Fruit fly (Drosophila melanogaster): ENCODE data around the gene Arl4.
A peak's percentile ranks its signal among the peaks of the same experiment; 100 is the strongest.

The Arl4 gene

DNA sequence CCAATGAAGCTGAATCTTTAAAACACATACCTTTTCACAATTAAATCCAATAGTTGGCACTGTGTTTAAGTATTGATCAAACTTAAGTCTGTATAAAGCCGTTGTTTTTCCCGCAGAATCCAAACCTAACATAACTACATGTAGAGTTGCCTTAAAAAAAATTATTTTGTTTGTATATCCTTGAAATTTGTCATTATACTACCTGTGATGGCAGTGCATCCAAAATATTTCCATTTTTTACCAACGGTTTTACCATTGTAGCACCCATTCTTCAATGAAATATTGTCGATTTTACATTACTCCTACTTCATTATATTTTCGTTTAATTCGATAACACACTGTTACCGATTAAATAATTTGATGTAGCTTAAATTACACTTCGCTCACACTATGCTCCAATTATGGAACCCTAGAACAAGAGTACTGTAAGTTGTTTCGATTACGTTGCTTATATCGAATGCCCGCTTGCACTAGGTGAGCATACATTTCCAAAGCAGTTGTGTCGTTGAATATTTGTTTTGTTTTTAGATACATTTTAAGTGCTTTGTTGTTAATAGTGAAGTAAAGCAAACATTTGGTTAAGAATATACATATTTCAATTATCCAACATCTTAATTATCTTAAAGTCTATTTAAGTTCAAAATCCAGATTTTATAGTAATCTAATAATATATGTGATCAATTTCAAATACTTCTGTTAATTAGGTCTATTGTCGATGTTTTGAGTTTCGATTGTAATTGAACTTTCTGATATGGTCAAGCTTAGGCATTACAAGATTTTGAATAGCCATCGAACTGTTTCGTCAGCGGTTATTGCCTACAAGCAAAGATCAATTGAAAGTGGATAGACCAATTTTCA lies at the start of gene Arl4:
TSS of gene Arl4 (minus strand) at position 328 of the 858 bp plus-strand sequence.
- no peak for TF ChIP-seq psq (optimal IDR thresholded peaks at IDR 0.05)
- TF ChIP-seq h (optimal IDR thresholded peaks at IDR 0.05): no peak

DNA sequence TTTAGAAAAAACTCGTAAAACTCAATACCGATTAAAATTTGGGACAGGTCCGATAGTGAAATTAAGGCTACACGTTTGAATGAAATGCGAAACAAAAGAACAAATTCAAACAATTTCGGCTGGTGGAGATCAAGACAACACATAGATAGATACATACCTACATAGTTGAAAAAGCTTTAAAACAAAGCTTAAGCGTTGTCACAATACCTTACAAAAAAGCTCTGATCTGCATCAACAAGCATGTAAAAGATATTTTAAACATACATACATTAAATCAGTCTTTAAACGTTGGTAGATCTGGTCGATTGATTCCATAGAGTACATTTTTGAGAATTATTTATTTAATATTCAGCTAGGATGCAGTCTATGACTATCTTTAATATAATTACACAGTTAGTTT lies 48.5 kb upstream of the Arl4 start, which contains the start of the genes CG31999 and yellow-h:
TSS of gene CG31999 (minus strand) at position 101 of the 400 bp plus-strand sequence.
TSS of gene yellow-h (plus strand) at position 275 of the 400 bp plus-strand sequence.
- TF ChIP-seq Sin3A (optimal IDR thresholded peaks at IDR 0.05) (no peak), psq (optimal IDR thresholded peaks at IDR 0.05) (no peak), Myc (optimal IDR thresholded peaks at IDR 0.05) (no peak), ttk (optimal IDR thresholded peaks at IDR 0.05) (no peak), h (optimal IDR thresholded peaks at IDR 0.05) (no peak), insv (optimal IDR thresholded peaks at IDR 0.05) (no peak)

DNA sequence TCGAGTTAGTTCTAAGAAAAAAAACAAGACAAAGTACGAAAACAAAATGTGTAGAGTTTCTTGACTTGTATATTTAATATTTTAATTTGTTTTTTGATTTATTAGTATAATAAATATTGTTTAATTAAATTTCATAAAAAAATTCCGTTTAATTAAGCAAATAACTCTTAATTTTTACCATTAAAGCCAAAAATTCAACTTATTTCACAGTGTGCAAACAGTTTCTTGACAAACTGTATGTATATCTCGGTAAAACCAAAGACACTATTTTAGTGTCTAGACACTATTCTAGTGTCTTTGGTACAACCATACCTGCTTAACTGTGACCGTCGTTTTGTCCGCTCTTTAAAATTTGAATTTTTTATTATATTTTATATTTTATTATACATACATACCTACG lies 47.6 kb upstream of the Arl4 start:
- TF ChIP-seq ttk (optimal IDR thresholded peaks at IDR 0.05) (no peak), Sin3A (optimal IDR thresholded peaks at IDR 0.05) (no peak), h (optimal IDR thresholded peaks at IDR 0.05) (no peak), insv (optimal IDR thresholded peaks at IDR 0.05) (no peak), psq (optimal IDR thresholded peaks at IDR 0.05) (no peak), Myc (optimal IDR thresholded peaks at IDR 0.05) (no peak)

DNA sequence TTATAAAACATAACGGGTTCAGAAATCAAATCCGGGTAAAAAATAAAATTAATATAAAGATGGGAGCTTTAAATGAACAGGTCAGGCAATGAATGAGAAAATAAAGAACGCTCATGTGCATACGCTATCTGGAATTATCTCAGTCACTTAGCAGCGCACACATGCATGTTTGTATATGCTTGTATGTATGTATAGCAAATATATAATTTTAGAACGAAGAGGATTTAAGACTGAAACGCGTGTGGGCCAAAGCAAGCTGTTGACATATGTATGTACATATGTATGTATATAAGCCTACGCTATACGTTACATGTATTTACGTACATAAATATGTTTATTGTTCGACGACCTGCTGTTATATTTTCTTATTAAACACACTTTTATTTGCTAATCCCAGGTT lies 46.6 kb upstream of the Arl4 start:
- TF ChIP-seq Myc (optimal IDR thresholded peaks at IDR 0.05) (no peak), Sin3A (optimal IDR thresholded peaks at IDR 0.05) (no peak), h (optimal IDR thresholded peaks at IDR 0.05) (no peak), ttk (optimal IDR thresholded peaks at IDR 0.05) (no peak), insv (optimal IDR thresholded peaks at IDR 0.05) (no peak), psq (optimal IDR thresholded peaks at IDR 0.05) (no peak)

DNA sequence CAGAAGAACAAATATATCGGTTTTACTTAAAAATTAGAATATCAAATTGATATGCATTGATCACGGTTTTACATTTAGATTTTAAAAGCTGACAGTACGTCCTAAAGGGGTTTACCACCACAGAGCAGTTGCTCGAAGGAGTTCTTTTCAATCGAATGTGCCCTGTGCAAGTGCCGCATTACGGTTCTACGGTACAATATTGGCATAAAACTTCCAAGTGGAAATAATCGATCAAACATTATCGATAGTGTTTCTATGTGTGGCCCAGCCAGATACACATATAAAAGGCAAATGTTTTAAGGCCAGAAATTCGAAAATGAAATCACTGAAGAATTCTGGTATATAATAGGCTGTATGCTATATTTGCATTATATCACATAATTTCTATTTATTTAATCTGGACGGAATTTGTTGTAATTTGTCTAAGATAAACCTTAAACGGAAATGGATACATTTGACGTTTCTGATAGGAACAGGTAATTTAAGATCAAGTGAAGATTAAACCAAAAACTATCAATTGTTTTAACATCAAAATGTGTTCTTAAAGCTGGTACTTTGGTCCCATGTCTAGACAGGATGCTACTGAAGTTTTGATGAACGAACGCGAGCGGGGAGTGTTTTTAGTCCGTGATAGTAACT lies 30.9 kb upstream of the Arl4 start, which contains the start of gene Crk:
TSS of gene Crk (plus strand) at position 214 of the 639 bp plus-strand sequence.
- TF ChIP-seq insv (optimal IDR thresholded peaks at IDR 0.05) (no peak), Myc (optimal IDR thresholded peaks at IDR 0.05) (no peak), Sin3A (optimal IDR thresholded peaks at IDR 0.05) (no peak), h (optimal IDR thresholded peaks at IDR 0.05) (no peak), psq (optimal IDR thresholded peaks at IDR 0.05) (no peak), ttk (optimal IDR thresholded peaks at IDR 0.05) (no peak)

DNA sequence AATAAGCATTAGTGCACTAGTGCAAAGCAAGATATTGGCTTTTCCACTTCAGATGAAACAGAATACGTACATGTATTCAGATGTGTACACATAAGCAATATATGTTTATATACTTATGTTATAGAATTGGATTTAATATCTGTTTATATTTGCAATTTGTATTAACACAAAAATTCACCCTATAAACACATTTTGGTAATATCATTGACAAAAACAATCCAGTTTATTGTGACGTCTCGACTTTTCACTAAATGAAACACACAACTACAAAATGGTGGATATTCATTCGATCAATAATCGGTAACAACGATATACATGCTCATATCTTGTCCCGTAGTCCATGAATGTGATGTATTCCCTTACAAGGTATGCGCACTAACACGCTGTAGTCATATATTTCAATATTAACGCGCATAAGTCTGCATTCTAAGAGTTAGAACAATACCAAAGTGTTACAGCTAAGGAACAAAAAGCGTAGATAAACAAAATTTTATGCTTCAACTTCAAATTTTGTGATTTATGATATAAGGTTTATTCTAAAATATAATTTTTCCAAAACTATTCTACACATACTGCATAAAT lies 26.6 kb upstream of the Arl4 start, which contains the start of gene CG31998:
TSS of gene CG31998 (minus strand) at position 275 of the 582 bp plus-strand sequence.
- TF ChIP-seq ttk (optimal IDR thresholded peaks at IDR 0.05) (no peak), psq (optimal IDR thresholded peaks at IDR 0.05) (no peak), Myc (optimal IDR thresholded peaks at IDR 0.05) (no peak), h (optimal IDR thresholded peaks at IDR 0.05) (no peak), Sin3A (optimal IDR thresholded peaks at IDR 0.05) (no peak), insv (optimal IDR thresholded peaks at IDR 0.05) (no peak)

DNA sequence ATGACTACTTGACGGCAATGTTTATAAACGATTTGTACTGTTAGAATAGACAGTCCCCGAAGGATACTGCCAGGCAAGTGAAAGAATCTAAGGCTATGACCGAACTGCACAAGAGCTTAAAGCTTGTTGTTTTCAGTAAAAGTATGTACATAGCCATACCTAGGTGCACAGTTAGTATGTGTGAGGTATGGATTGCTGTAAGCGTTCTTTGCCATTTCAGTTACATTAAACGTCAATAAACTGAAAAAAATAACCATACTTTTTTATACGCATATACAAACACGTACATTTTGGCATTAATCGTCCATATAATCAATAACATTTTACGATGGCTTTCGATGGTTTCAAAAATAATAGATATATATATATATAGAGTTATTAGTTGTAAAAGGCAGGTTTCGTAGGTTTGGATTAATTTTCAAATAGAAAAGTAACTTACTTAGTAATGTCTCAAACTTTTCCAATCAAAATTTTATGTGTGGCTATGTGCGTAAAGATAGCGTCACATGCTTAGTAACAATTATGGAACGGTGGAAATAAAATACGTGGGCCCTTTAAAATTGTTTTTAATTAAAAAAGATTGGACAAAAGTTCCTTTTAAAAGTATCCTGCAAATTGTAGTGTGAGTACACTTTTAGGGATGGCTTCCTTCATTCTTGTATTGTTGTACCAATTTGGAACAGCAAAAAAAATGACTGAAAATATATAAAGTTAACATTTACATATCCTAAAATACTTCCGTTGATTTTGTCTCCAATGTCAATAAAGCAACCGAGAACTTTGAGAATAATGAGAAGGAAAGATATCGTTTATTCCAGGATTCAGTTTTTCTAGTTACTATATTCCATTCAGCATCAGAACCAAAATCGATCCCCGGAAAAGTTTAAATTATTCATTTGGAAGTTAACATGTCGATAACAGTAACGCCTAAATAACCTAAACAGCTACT lies 14.5 kb upstream of the Arl4 start, which contains the start of gene Abcd1:
TSS of gene Abcd1 (minus strand) at position 444 of the 949 bp plus-strand sequence.
- no peak for TF ChIP-seq insv (optimal IDR thresholded peaks at IDR 0.05)
- no peak for TF ChIP-seq psq (optimal IDR thresholded peaks at IDR 0.05)
- peak; percentile 40 for TF ChIP-seq h (optimal IDR thresholded peaks at IDR 0.05)
- TF ChIP-seq Sin3A (optimal IDR thresholded peaks at IDR 0.05): no peak
- TF ChIP-seq ttk (optimal IDR thresholded peaks at IDR 0.05): no peak
- TF ChIP-seq Myc (optimal IDR thresholded peaks at IDR 0.05): no peak

DNA sequence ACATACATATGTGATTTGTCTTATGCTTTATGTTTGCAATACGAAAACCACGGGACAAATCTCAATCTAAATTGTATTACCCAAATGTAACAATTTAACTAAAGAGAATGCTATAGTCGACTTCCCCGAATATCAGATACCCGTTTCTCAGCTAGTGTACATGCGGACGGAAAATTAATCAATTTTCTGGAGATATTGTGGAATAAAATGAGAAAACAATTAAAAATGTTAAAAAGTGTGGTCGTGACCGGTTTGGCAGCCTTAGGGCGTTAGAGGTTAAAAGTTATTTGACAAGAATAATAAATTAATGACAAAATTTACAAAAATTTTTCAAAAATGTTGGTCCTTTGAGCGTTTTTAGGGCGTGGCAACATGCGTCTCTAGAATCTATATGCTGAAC lies 13.4 kb upstream of the Arl4 start:
- TF ChIP-seq h (optimal IDR thresholded peaks at IDR 0.05): no peak
- TF ChIP-seq insv (optimal IDR thresholded peaks at IDR 0.05): no peak
- TF ChIP-seq Sin3A (optimal IDR thresholded peaks at IDR 0.05): no peak

DNA sequence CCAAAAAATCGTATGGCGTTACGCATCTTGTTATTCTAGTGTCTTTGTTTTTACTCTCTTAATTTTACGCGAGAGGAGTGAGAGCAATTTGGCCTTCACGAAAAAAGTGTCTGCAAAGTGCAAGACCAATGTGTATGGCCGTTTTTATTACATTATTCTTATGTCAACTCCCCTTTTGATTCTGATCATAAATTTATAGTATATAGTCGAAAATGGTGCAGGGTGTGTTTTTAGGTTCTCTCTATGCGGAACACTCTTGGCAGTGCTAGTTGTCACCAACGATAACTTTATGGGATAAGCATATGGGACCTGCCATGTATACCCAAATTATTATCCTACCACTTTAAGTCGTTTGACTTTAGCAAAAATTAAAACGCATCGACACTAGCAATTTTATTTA lies 4.5 kb upstream of the Arl4 start:
- TF ChIP-seq h (optimal IDR thresholded peaks at IDR 0.05) (no peak), insv (optimal IDR thresholded peaks at IDR 0.05) (no peak), Sin3A (optimal IDR thresholded peaks at IDR 0.05) (no peak), Myc (optimal IDR thresholded peaks at IDR 0.05) (no peak), ttk (optimal IDR thresholded peaks at IDR 0.05) (no peak), psq (optimal IDR thresholded peaks at IDR 0.05) (no peak)

DNA sequence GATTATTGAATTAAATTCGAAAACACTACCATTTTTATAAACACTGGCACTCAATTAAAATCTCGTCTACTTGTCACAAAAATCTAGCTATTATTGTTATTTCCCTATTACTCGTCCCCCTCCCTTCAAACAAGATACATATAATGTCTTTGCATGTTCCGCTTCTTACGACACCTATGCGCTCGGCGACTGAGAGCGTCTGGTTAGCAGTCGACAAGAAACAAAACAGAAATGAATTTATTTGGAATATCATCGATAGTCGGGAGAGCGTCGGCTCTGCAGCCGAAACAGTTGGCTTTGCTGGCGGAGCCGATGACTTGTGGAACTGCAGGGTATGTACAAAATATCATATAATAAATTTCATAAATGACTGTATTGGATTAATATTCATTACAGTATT lies 2.5 kb upstream of the Arl4 start:
- no peak for TF ChIP-seq h (optimal IDR thresholded peaks at IDR 0.05)
- TF ChIP-seq psq (optimal IDR thresholded peaks at IDR 0.05): no peak
- TF ChIP-seq Sin3A (optimal IDR thresholded peaks at IDR 0.05): no peak
- TF ChIP-seq Myc (optimal IDR thresholded peaks at IDR 0.05): no peak
- no peak for TF ChIP-seq ttk (optimal IDR thresholded peaks at IDR 0.05)
- TF ChIP-seq insv (optimal IDR thresholded peaks at IDR 0.05): no peak

DNA sequence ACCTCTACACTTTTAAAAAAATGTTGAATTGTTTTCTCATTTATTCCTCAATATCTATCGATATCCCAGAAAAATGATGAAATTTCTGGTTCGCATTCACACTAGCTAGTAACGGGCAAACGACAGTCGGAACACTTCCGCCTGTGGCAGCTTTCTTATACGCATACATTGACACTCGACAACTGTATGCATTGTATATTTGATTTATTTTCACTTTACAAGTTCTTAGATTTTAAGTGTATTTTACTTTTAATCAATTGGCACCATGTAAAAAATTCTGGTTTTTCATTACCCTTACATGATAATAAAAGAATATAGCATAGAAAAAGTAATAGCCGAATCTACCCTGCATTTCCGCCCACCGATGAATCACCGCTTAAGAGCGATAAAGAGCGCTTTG lies 1.6 kb upstream of the Arl4 start:
- TF ChIP-seq Sin3A (optimal IDR thresholded peaks at IDR 0.05) (no peak), Myc (optimal IDR thresholded peaks at IDR 0.05) (no peak), h (optimal IDR thresholded peaks at IDR 0.05) (no peak), ttk (optimal IDR thresholded peaks at IDR 0.05) (no peak), insv (optimal IDR thresholded peaks at IDR 0.05) (no peak), psq (optimal IDR thresholded peaks at IDR 0.05) (no peak)
